Worm (Caenorhabditis elegans) whole organism, L4/young adult: Measurements from ENCODE around the gene unc-5.

Source experiments
- W03F9.2 ChIP-seq: fragments of 150-350 bp; optimal IDR thresholded peaks from 2 replicates; lab custom pipeline; 2014; ENCODE audit warnings: missing biosample characterization, missing genetic modification characterization
- dao-5 ChIP-seq: sonication (generic microtip); optimal IDR thresholded peaks from 2 replicates; lab custom pipeline; 2016; ENCODE audit warnings: missing genotype, missing genetic modification characterization, moderate library complexity, missing compliant biosample characterization
- him-1 ChIP-seq: sonication (generic microtip); optimal IDR thresholded peaks from 2 replicates; lab custom pipeline; 2016; ENCODE audit warnings: missing genotype, missing genetic modification reagents, missing genetic modification characterization, missing compliant biosample characterization

The unc-5 gene

ce11 chrIV:5537813-5538538 lies 9.8 kb upstream of the unc-5 start, which contains the start of the genes fem-1 and drp-1:
fem-1 (minus strand) TSS chrIV:5537962.
drp-1 (plus strand) TSS chrIV:5538488.
- TF ChIP-seq him-1 (tag; lab: Kevin White, UChicago) (no peak), W03F9.2 (tag; lab: Kevin White, UChicago) (no peak), dao-5 (tag; lab: Kevin White, UChicago) (no peak)

- TF ChIP-seq W03F9.2 (tag; lab: Kevin White, UChicago) (no peak), him-1 (tag; lab: Kevin White, UChicago) (no peak), dao-5 (tag; lab: Kevin White, UChicago) (no peak)
Measured at ce11 chrIV:5535780-5536179, 7.6 kb upstream of the unc-5 start.

- no peak for TF ChIP-seq him-1 (tag; lab: Kevin White, UChicago)
- no peak for TF ChIP-seq dao-5 (tag; lab: Kevin White, UChicago)
- no peak for TF ChIP-seq W03F9.2 (tag; lab: Kevin White, UChicago)
Measured at ce11 chrIV:5534596-5534995, 6.5 kb upstream of the unc-5 start.

- TF ChIP-seq him-1 (tag; lab: Kevin White, UChicago) (no peak), dao-5 (tag; lab: Kevin White, UChicago) (no peak), W03F9.2 (tag; lab: Kevin White, UChicago) (no peak)
Measured at ce11 chrIV:5533556-5533955, 5.4 kb upstream of the unc-5 start.

ce11 chrIV:5530980-5531379 lies 2.8 kb upstream of the unc-5 start:
- no peak for TF ChIP-seq him-1 (tag; lab: Kevin White, UChicago)
- TF ChIP-seq W03F9.2 (tag; lab: Kevin White, UChicago): no peak
- TF ChIP-seq dao-5 (tag; lab: Kevin White, UChicago): no peak

ce11 chrIV:5526711-5527383 lies 1.3 kb downstream of the unc-5 start:
- no peak for TF ChIP-seq W03F9.2 (tag; lab: Kevin White, UChicago)
- no peak for TF ChIP-seq him-1 (tag; lab: Kevin White, UChicago)
- no peak for TF ChIP-seq dao-5 (tag; lab: Kevin White, UChicago)

ce11 chrIV:5519044-5519443 lies 9.1 kb downstream of the unc-5 start:
- TF ChIP-seq him-1 (tag; lab: Kevin White, UChicago) (no peak), W03F9.2 (tag; lab: Kevin White, UChicago) (no peak), dao-5 (tag; lab: Kevin White, UChicago) (no peak)

- TF ChIP-seq W03F9.2 (tag; lab: Kevin White, UChicago) (no peak), dao-5 (tag; lab: Kevin White, UChicago) (no peak), him-1 (tag; lab: Kevin White, UChicago) (no peak)
Measured at ce11 chrIV:5514789-5515188, 13.3 kb downstream of the unc-5 start.

ce11 chrIV:5507754-5508153 lies 20.4 kb downstream of the unc-5 start:
- no peak for TF ChIP-seq him-1 (tag; lab: Kevin White, UChicago)
- TF ChIP-seq W03F9.2 (tag; lab: Kevin White, UChicago): no peak
- no peak for TF ChIP-seq dao-5 (tag; lab: Kevin White, UChicago)

- TF ChIP-seq W03F9.2 (tag; lab: Kevin White, UChicago): no peak
- no peak for TF ChIP-seq him-1 (tag; lab: Kevin White, UChicago)
- TF ChIP-seq dao-5 (tag; lab: Kevin White, UChicago): no peak
Measured at ce11 chrIV:5506642-5507041, 21.5 kb downstream of the unc-5 start.

- TF ChIP-seq W03F9.2 (tag; lab: Kevin White, UChicago) (no peak), him-1 (tag; lab: Kevin White, UChicago) (no peak), dao-5 (tag; lab: Kevin White, UChicago) (no peak)
Measured at ce11 chrIV:5502610-5503009, 25.5 kb downstream of the unc-5 start.

ce11 chrIV:5501414-5501813 lies 26.7 kb downstream of the unc-5 start:
- TF ChIP-seq W03F9.2 (tag; lab: Kevin White, UChicago): no peak
- no peak for TF ChIP-seq him-1 (tag; lab: Kevin White, UChicago)
- TF ChIP-seq dao-5 (tag; lab: Kevin White, UChicago): no peak

ce11 chrIV:5494099-5494498 lies 34.0 kb downstream of the unc-5 start:
- TF ChIP-seq him-1 (tag; lab: Kevin White, UChicago): no peak
- no peak for TF ChIP-seq dao-5 (tag; lab: Kevin White, UChicago)
- no peak for TF ChIP-seq W03F9.2 (tag; lab: Kevin White, UChicago)
